Worm (Caenorhabditis elegans) whole organism, L2 larva: Measurements from ENCODE around the gene snx-17.

Experiments used
- C34F6.9 ChIP-seq: fragments of 150-350 bp; optimal IDR thresholded peaks from 2 replicates; lab custom pipeline; 2014; ENCODE audit warnings: missing biosample characterization, missing genetic modification characterization
- ZK546.5 ChIP-seq: sonication (generic microtip); optimal IDR thresholded peaks from 2 replicates; lab custom pipeline; 2017; ENCODE audit warnings: missing biosample characterization, missing genetic modification characterization
- alr-1 ChIP-seq: fragments of 150-350 bp; optimal IDR thresholded peaks from 2 replicates; lab custom pipeline; 2014; ENCODE audit warnings: missing biosample characterization, missing genetic modification characterization
- aly-2 ChIP-seq: fragments of 150-350 bp; optimal IDR thresholded peaks from 2 replicates; lab custom pipeline; 2014; ENCODE audit warnings: missing biosample characterization, missing genetic modification characterization
- ceh-82 ChIP-seq: fragments of 150-350 bp; optimal IDR thresholded peaks from 2 replicates; lab custom pipeline; 2014; ENCODE audit warnings: missing biosample characterization, missing genetic modification characterization
- crh-2 ChIP-seq: sonication (generic microtip); optimal IDR thresholded peaks from 2 replicates; lab custom pipeline; 2017; ENCODE audit warnings: missing biosample characterization, missing genetic modification characterization
- dmd-4 ChIP-seq: sonication (generic microtip); optimal IDR thresholded peaks from 2 replicates; lab custom pipeline; 2017; ENCODE audit warnings: missing biosample characterization, missing genetic modification characterization
- egl-27 ChIP-seq: sonication (generic microtip); optimal IDR thresholded peaks from 3 replicates; lab custom pipeline; 2017; ENCODE audit warnings: missing biosample characterization, missing genetic modification reagents, missing genetic modification characterization
- elt-3 ChIP-seq: sonication (generic microtip); optimal IDR thresholded peaks from 2 replicates; lab custom pipeline; 2017; ENCODE audit warnings: missing biosample characterization, missing genetic modification characterization
- fos-1 ChIP-seq: fragments of 150-350 bp; optimal IDR thresholded peaks from 2 replicates; lab custom pipeline; 2014; ENCODE audit warnings: missing biosample characterization, missing genetic modification characterization
- gmeb-1 ChIP-seq: fragments of 150-350 bp; optimal IDR thresholded peaks from 2 replicates; lab custom pipeline; 2014; ENCODE audit warnings: missing biosample characterization, missing genetic modification characterization
- lin-11 ChIP-seq: fragments of 150-350 bp; sonication (generic microtip); optimal IDR thresholded peaks from 2 replicates; lab custom pipeline; 2014; ENCODE audit warnings: missing biosample characterization, missing genetic modification characterization, inconsistent platforms, mixed read lengths
- lin-39 ChIP-seq: fragments of 150-350 bp; optimal IDR thresholded peaks from 2 replicates; lab custom pipeline; 2014; ENCODE audit warnings: missing biosample characterization, missing genetic modification reagents, missing genetic modification characterization
- mab-5 ChIP-seq: fragments of 150-350 bp; optimal IDR thresholded peaks from 2 replicates; lab custom pipeline; 2014; ENCODE audit warnings: missing biosample characterization, missing genetic modification characterization
- mbf-1 ChIP-seq: sonication (generic microtip); optimal IDR thresholded peaks from 2 replicates; lab custom pipeline; 2017; ENCODE audit warnings: missing biosample characterization, missing genetic modification characterization
- mdl-1 ChIP-seq, 2 experiments: fragments of 150-350 bp in 1 of 2; sonication (generic microtip) in 1 of 2; optimal IDR thresholded peaks; 2 replicates each; lab custom pipeline; 2017; ENCODE audit warnings: missing biosample characterization in 2 of 2, missing genetic modification characterization in 2 of 2
- nhr-10 ChIP-seq: sonication (generic microtip); optimal IDR thresholded peaks from 2 replicates; lab custom pipeline; 2017; ENCODE audit warnings: missing biosample characterization, missing genetic modification characterization
- nhr-11 ChIP-seq: fragments of 150-350 bp; optimal IDR thresholded peaks from 2 replicates; lab custom pipeline; 2014; ENCODE audit warnings: missing biosample characterization, missing genetic modification characterization
- nhr-21 ChIP-seq: fragments of 150-350 bp; optimal IDR thresholded peaks from 2 replicates; lab custom pipeline; 2014; ENCODE audit warnings: missing biosample characterization, missing genetic modification characterization
- nhr-23 ChIP-seq: fragments of 150-350 bp; optimal IDR thresholded peaks from 2 replicates; lab custom pipeline; 2014; ENCODE audit warnings: missing biosample characterization, missing genetic modification reagents, missing genetic modification characterization
- nhr-237 ChIP-seq: fragments of 150-350 bp; optimal IDR thresholded peaks from 2 replicates; lab custom pipeline; 2014; ENCODE audit warnings: missing biosample characterization, missing genetic modification characterization
- nhr-6 ChIP-seq: fragments of 150-350 bp; optimal IDR thresholded peaks from 2 replicates; lab custom pipeline; 2014; ENCODE audit warnings: missing biosample characterization, missing genetic modification characterization
- nhr-77 ChIP-seq: fragments of 150-350 bp; optimal IDR thresholded peaks from 2 replicates; lab custom pipeline; 2014; ENCODE audit warnings: missing biosample characterization, missing genetic modification characterization
- peb-1 ChIP-seq: fragments of 150-350 bp; optimal IDR thresholded peaks from 2 replicates; lab custom pipeline; 2014; ENCODE audit warnings: missing biosample characterization, missing genetic modification characterization
- sem-4 ChIP-seq: fragments of 150-350 bp; optimal IDR thresholded peaks from 2 replicates; lab custom pipeline; 2014; ENCODE audit warnings: missing biosample characterization, missing genetic modification reagents, missing genetic modification characterization
- sma-3 ChIP-seq: sonication (generic microtip); optimal IDR thresholded peaks from 2 replicates; lab custom pipeline; 2016; ENCODE audit warnings: missing genetic modification reagents, missing genetic modification characterization, missing compliant biosample characterization
- sma-9 ChIP-seq, 2 experiments: fragments of 150-350 bp in 1 of 2; sonication (generic microtip) in 1 of 2; optimal IDR thresholded peaks; 2 replicates each; lab custom pipeline; 2014 to 2016; ENCODE audit warnings: missing genetic modification characterization in 2 of 2, mild to moderate bottlenecking in 1 of 2, missing biosample characterization in 1 of 2, missing compliant biosample characterization in 1 of 2, missing genetic modification reagents in 1 of 2, moderate library complexity in 1 of 2
- unc-39 ChIP-seq: fragments of 150-350 bp; optimal IDR thresholded peaks from 2 replicates; lab custom pipeline; 2014; ENCODE audit warnings: missing biosample characterization, missing genetic modification characterization
- unc-55 ChIP-seq: fragments of 150-350 bp; sonication (generic microtip); optimal IDR thresholded peaks from 3 replicates; lab custom pipeline; 2014; ENCODE audit warnings: missing biosample characterization, missing genetic modification reagents, missing genetic modification characterization
- zag-1 ChIP-seq: fragments of 150-350 bp; optimal IDR thresholded peaks from 2 replicates; lab custom pipeline; 2014; ENCODE audit warnings: missing biosample characterization, missing genetic modification characterization
- ztf-1 ChIP-seq: fragments of 200-800 bp; sonication (Bioruptor generic); conservative IDR thresholded peaks from 2 replicates; pipeline ENCODE4 v1.3.6; 2022; ENCODE audit warnings: missing genetic modification characterization, missing compliant biosample characterization
- ztf-11 ChIP-seq: sonication (generic microtip); optimal IDR thresholded peaks from 2 replicates; lab custom pipeline; 2017; ENCODE audit warnings: missing biosample characterization, missing genetic modification characterization

Gene snx-17

ce11 chrX:13084273-13084672 lies 37.8 kb downstream of the snx-17 start, which contains the start of gene R03G8.1:
TSS of gene R03G8.1 (plus strand) at chrX:13084573.
- TF ChIP-seq egl-27 (tag; lab: Kevin White, UChicago): no peak
- TF ChIP-seq C34F6.9 (tag; lab: Kevin White, UChicago): no peak
- TF ChIP-seq gmeb-1 (tag; lab: Kevin White, UChicago): no peak
- no peak for TF ChIP-seq nhr-11 (tag; lab: Kevin White, UChicago)
- TF ChIP-seq unc-39: no peak
- TF ChIP-seq nhr-77: no peak
- TF ChIP-seq aly-2 (tag; lab: Kevin White, UChicago): no peak
- no peak for TF ChIP-seq mab-5
- TF ChIP-seq, all 48 proteins: peak for 0

ce11 chrX:13082326-13082725 lies 39.8 kb downstream of the snx-17 start, which contains the start of gene str-10:
TSS of gene str-10 (plus strand) at chrX:13082626.
- TF ChIP-seq lin-39 (tag; lab: Kevin White, UChicago) (no peak), ceh-82 (tag; lab: Kevin White, UChicago) (no peak), nhr-11 (tag; lab: Kevin White, UChicago) (no peak), aly-2 (tag; lab: Kevin White, UChicago) (no peak), mbf-1 (tag; lab: Kevin White, UChicago) (no peak), fos-1 (tag; lab: Kevin White, UChicago) (no peak), elt-3 (tag; lab: Kevin White, UChicago) (no peak), unc-55 (GFP tag; lab: Kevin White, UChicago) (no peak), nhr-23 (no peak)

- TF ChIP-seq lin-11 (tag; lab: Kevin White, UChicago): no peak
- TF ChIP-seq nhr-6 (tag; lab: Kevin White, UChicago): no peak
- TF ChIP-seq nhr-11 (tag; lab: Kevin White, UChicago): no peak
- TF ChIP-seq C34F6.9 (tag; lab: Kevin White, UChicago): no peak
- TF ChIP-seq alr-1 (tag; lab: Kevin White, UChicago): no peak
- TF ChIP-seq, all 48 proteins: peak for 0
Measured at ce11 chrX:13077872-13078271, 44.2 kb downstream of the snx-17 start, which contains the start of gene K03A11.4. TSS of gene K03A11.4 (plus strand) at chrX:13078172.

- no peak for TF ChIP-seq crh-2 (tag; lab: Kevin White, UChicago)
- TF ChIP-seq ztf-11 (tag; lab: Kevin White, UChicago): no peak
- TF ChIP-seq lin-39 (tag; lab: Kevin White, UChicago): no peak
- TF ChIP-seq mab-5: no peak
- TF ChIP-seq ZK546.5 (tag; lab: Kevin White, UChicago): no peak
- no peak for TF ChIP-seq C34F6.9 (tag; lab: Kevin White, UChicago)
- no peak for TF ChIP-seq nhr-6 (tag; lab: Kevin White, UChicago)
- TF ChIP-seq lin-11 (tag; lab: Kevin White, UChicago): no peak
- TF ChIP-seq sma-9 (GFP tag; optimal IDR thresholded peaks at IDR 0.05; lab: Kevin White, UChicago): no peak
- no peak for TF ChIP-seq sma-9 (tag; optimal IDR thresholded peaks at IDR 0.05; lab: Kevin White, UChicago)
- TF ChIP-seq ztf-1: no peak
- TF ChIP-seq dmd-4 (tag; lab: Kevin White, UChicago): no peak
- TF ChIP-seq peb-1 (tag; lab: Kevin White, UChicago): no peak
- no peak for TF ChIP-seq nhr-10 (tag; lab: Kevin White, UChicago)
- TF ChIP-seq zag-1 (tag; lab: Kevin White, UChicago): no peak
- no peak for TF ChIP-seq nhr-11 (tag; lab: Kevin White, UChicago)
- no peak for TF ChIP-seq nhr-237 (tag; lab: Kevin White, UChicago)
- TF ChIP-seq nhr-21: no peak
- TF ChIP-seq sem-4: no peak
- TF ChIP-seq ceh-82 (tag; lab: Kevin White, UChicago): no peak
- no peak for TF ChIP-seq sma-3 (GFP tag; lab: Kevin White, UChicago)
Measured at ce11 chrX:13074373-13074772, 47.7 kb downstream of the snx-17 start, which contains the start of gene ceh-28. TSS of gene ceh-28 (plus strand) at chrX:13074673.

ce11 chrX:13071120-13071519 lies 51.0 kb downstream of the snx-17 start, which contains the start of gene cpx-2:
TSS of gene cpx-2 (minus strand) at chrX:13071220.
- TF ChIP-seq sma-3 (GFP tag; lab: Kevin White, UChicago) (no peak), mdl-1 (tag; optimal IDR thresholded peaks at IDR 0.05; lab: Kevin White, UChicago) (no peak)
